Worm (Caenorhabditis elegans) whole organism, midembryonic: Measurements from ENCODE around the gene F41C3.11.

Experiments used
- cog-1 ChIP-seq: sonication (generic microtip); optimal IDR thresholded peaks from 2 replicates; lab custom pipeline; 2016; ENCODE audit warnings: missing genetic modification characterization, missing compliant biosample characterization
- flt-1 ChIP-seq: fragments of 200-800 bp; sonication (Bioruptor generic); IDR thresholded peaks from 2 replicates; pipeline ENCODE4 v1.3.6; 2022; ENCODE audit warnings: missing genetic modification characterization, missing compliant biosample characterization
- med-1 ChIP-seq: sonication (generic microtip); optimal IDR thresholded peaks from 2 replicates; lab custom pipeline; 2017; ENCODE audit warnings: missing genetic modification characterization, mild to moderate bottlenecking, missing compliant biosample characterization, antibody characterized with exemption, missing genetic modification reagents; ENCODE audit not compliant: insufficient read depth
- ref-1 ChIP-seq: fragments of 200-800 bp; sonication (Bioruptor generic); conservative IDR thresholded peaks from 2 replicates; pipeline ENCODE4 v1.3.6; 2022; ENCODE audit warnings: missing genetic modification reagents, missing genetic modification characterization, missing compliant biosample characterization

- TF ChIP-seq flt-1 (no peak), ref-1 (no peak), cog-1 (no peak), med-1 (no peak)
Observed at ce11 chrII:4776933-4777332, 43.2 kb upstream of the F41C3.11 start, which contains the start of gene F26G1.11.
